Fruit fly (Drosophila melanogaster): Measurements from ENCODE around the gene Drsl5.

DNA sequence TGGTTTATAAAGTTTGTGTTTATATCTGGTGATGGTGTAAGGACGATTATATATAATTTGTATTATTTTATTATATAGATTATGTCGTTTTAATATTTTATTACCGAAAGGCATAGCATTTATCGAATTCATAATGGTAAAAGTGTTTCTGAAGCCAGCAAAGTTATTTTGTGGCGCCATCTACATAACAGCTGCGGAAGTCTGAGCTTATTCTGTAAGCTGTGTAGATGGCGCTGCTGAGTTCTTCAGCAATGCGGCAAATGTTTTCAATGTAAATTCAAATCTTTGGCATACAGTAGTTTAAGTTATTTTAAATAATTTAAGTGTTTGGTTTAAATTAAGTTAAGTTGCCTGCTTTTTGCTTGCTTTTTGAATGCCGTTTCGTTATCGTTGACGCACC lies 28.2 kb upstream of the Drsl5 start:
- no peak for TF ChIP-seq Pif1A (GFP tag; optimal IDR thresholded peaks at IDR 0.05)
- no peak for TF ChIP-seq CG34367 (tag; optimal IDR thresholded peaks at IDR 0.05)
- TF ChIP-seq Pif1B (GFP tag; optimal IDR thresholded peaks at IDR 0.05) = no peak
- no peak for TF ChIP-seq gl (tag; optimal IDR thresholded peaks at IDR 0.05)
- TF ChIP-seq CG12605 (GFP tag; IDR thresholded peaks at IDR 0.05) = no peak
- no peak for TF ChIP-seq CG15710 (tag; optimal IDR thresholded peaks at IDR 0.05)
- TF ChIP-seq EcR (GFP tag; optimal IDR thresholded peaks at IDR 0.05) = no peak
- TF ChIP-seq Ets98B (GFP tag; IDR thresholded peaks at IDR 0.05) = no peak
- TF ChIP-seq rn (GFP tag; IDR thresholded peaks at IDR 0.05) = no peak
- no peak for TF ChIP-seq CG14655 (GFP tag; optimal IDR thresholded peaks at IDR 0.05)
- no peak for TF ChIP-seq CG8301 (tag; optimal IDR thresholded peaks at IDR 0.05)
- TF ChIP-seq CG9948 (tag; optimal IDR thresholded peaks at IDR 0.05) = no peak
- TF ChIP-seq D1 (tag; optimal IDR thresholded peaks at IDR 0.05) = peak; percentile 37

All from whole organism, pupa.